Worm (Caenorhabditis elegans): ENCODE data around the gene pycr-1.

- TF ChIP-seq egl-44 (GFP tag; IDR thresholded peaks at IDR 0.05) (no peak), somi-1 (GFP tag; optimal IDR thresholded peaks at IDR 0.05) (no peak), F39B2.1 (GFP tag; IDR thresholded peaks at IDR 0.05) (no peak), bed-2 (GFP tag; IDR thresholded peaks at IDR 0.05) (no peak), nhr-80 (tag; optimal IDR thresholded peaks at IDR 0.05) (no peak), snpc-4 (GFP tag; optimal IDR thresholded peaks at IDR 0.05) (no peak), snpc-4 (tag; optimal IDR thresholded peaks at IDR 0.05) (no peak), lin-54 (GFP tag; optimal IDR thresholded peaks at IDR 0.05) (no peak), nfya-1 (tag; optimal IDR thresholded peaks at IDR 0.05; ENCODE audit: borderline replicate concordance, insufficient read depth) (no peak), mxl-1 (tag; optimal IDR thresholded peaks at IDR 0.05) (no peak), ceh-40 (GFP tag; IDR thresholded peaks at IDR 0.05) (no peak), ama-1 (optimal IDR thresholded peaks at IDR 0.05) (no peak), ama-1 (GFP tag; optimal IDR thresholded peaks at IDR 0.05) (no peak), F33H1.4 (GFP tag; IDR thresholded peaks at IDR 0.05) (no peak)
Observed at ce11 chrX:12175667-12176278, 29.1 kb downstream of the pycr-1 start.
